Fruit fly (Drosophila melanogaster) whole organism, embryonic: ENCODE measurements around the gene CG12438.

Experiments
- Asciz ChIP-seq: fragments of 200-800 bp; sonication (Bioruptor generic); optimal IDR thresholded peaks from 2 replicates; lab custom pipeline; 2017; ENCODE audit warnings: missing biosample characterization, mild to moderate bottlenecking, missing genetic modification characterization, missing genetic modification reagents
- B-H1 ChIP-seq: fragments of 200-800 bp; sonication (Bioruptor generic); IDR thresholded peaks from 3 replicates; pipeline ENCODE4 v1.3.6; 2022; ENCODE audit warnings: missing biosample characterization, missing genetic modification characterization
- B-H2 ChIP-seq: fragments of 200-800 bp; sonication (Bioruptor generic); optimal IDR thresholded peaks from 2 replicates; lab custom pipeline; 2018; ENCODE audit warnings: missing biosample characterization, mild to moderate bottlenecking, missing genetic modification characterization
- CG14667 ChIP-seq: fragments of 200-800 bp; sonication (Bioruptor generic); IDR thresholded peaks from 2 replicates; pipeline ENCODE4 v1.3.6; 2022; ENCODE audit warnings: missing biosample characterization, missing genetic modification characterization
- CG17802 ChIP-seq: fragments of 200-800 bp; sonication (Bioruptor generic); optimal IDR thresholded peaks from 2 replicates; lab custom pipeline; 2018; ENCODE audit warnings: missing biosample characterization, mild to moderate bottlenecking, missing genetic modification characterization, moderate library complexity
- CG2120 ChIP-seq: fragments of 200-800 bp; sonication (Bioruptor generic); optimal IDR thresholded peaks from 3 replicates; lab custom pipeline; 2016; ENCODE audit warnings: missing biosample characterization, missing genetic modification characterization
- CG2129 ChIP-seq: fragments of 200-800 bp; sonication (Bioruptor generic); IDR thresholded peaks from 2 replicates; pipeline ENCODE4 v1.3.6; 2022; ENCODE audit warnings: missing biosample characterization, missing genetic modification characterization; ENCODE audit not compliant: partially characterized antibody
- CG2202 ChIP-seq: fragments of 200-800 bp; sonication (Bioruptor generic); optimal IDR thresholded peaks from 2 replicates; lab custom pipeline; 2018; ENCODE audit warnings: missing biosample characterization, mild to moderate bottlenecking, missing genetic modification characterization
- CG31441 ChIP-seq: fragments of 200-800 bp; sonication (Bioruptor generic); IDR thresholded peaks from 2 replicates; pipeline ENCODE4 v1.3.6; 2022; ENCODE audit warnings: missing biosample characterization, missing genetic modification characterization
- CG3847 ChIP-seq: fragments of 200-800 bp; sonication (Bioruptor generic); IDR thresholded peaks from 2 replicates; pipeline ENCODE4 v1.3.6; 2022; ENCODE audit warnings: missing biosample characterization, missing genetic modification characterization
- CG43689 ChIP-seq: fragments of 200-800 bp; sonication (Bioruptor generic); IDR thresholded peaks from 2 replicates; pipeline ENCODE4 v1.3.6; 2022; ENCODE audit warnings: missing biosample characterization, missing genetic modification characterization
- CG4707 ChIP-seq: fragments of 200-800 bp; sonication (Bioruptor generic); optimal IDR thresholded peaks from 2 replicates; lab custom pipeline; 2018; ENCODE audit warnings: missing biosample characterization, mild to moderate bottlenecking, missing genetic modification characterization, moderate library complexity
- CG4854 ChIP-seq: fragments of 200-800 bp; sonication (Bioruptor generic); optimal IDR thresholded peaks from 2 replicates; lab custom pipeline; 2016; ENCODE audit warnings: missing biosample characterization, missing genetic modification characterization, inconsistent platforms
- CG6683 ChIP-seq: fragments of 200-800 bp; sonication (Bioruptor generic); optimal IDR thresholded peaks from 2 replicates; lab custom pipeline; 2017; ENCODE audit warnings: missing biosample characterization, mild to moderate bottlenecking, missing genetic modification characterization, missing genetic modification reagents
- CG8478 ChIP-seq: fragments of >200 bp; optimal IDR thresholded peaks from 2 replicates; lab custom pipeline; 2018
- CG8765 ChIP-seq: fragments of 200-800 bp; sonication (Bioruptor generic); IDR thresholded peaks from 2 replicates; pipeline ENCODE4 v1.3.6; 2022; ENCODE audit warnings: missing biosample characterization, missing genetic modification characterization
- CG8944 ChIP-seq: fragments of 200-800 bp; sonication (Bioruptor generic); optimal IDR thresholded peaks from 3 replicates; lab custom pipeline; 2016; ENCODE audit warnings: missing biosample characterization, missing genetic modification characterization
- CG9797 ChIP-seq: fragments of 200-800 bp; sonication (Bioruptor generic); optimal IDR thresholded peaks from 3 replicates; lab custom pipeline; 2018; ENCODE audit warnings: missing biosample characterization, mild to moderate bottlenecking, missing genetic modification characterization
- CkIIα-i1 ChIP-seq: fragments of 200-800 bp; sonication (Bioruptor generic); IDR thresholded peaks from 2 replicates; pipeline ENCODE4 v1.3.6; 2022; ENCODE audit warnings: missing biosample characterization, missing genetic modification characterization
- Deaf1 ChIP-seq: fragments of 200-800 bp; optimal IDR thresholded peaks from 3 replicates; lab custom pipeline; 2019; ENCODE audit warnings: missing biosample characterization, mild to moderate bottlenecking, missing genetic modification characterization, moderate library complexity
- Doc2 ChIP-seq: fragments of 200-800 bp; sonication (Bioruptor generic); IDR thresholded peaks from 2 replicates; pipeline ENCODE4 v1.3.6; 2022; ENCODE audit warnings: missing biosample characterization, missing genetic modification characterization
- E2f1 ChIP-seq: fragments of 200-800 bp; sonication (Bioruptor generic); IDR thresholded peaks from 2 replicates; pipeline ENCODE4 v1.3.6; 2022; ENCODE audit warnings: missing biosample characterization, missing genetic modification characterization
- Fer1 ChIP-seq: fragments of 200-800 bp; sonication (Bioruptor generic); optimal IDR thresholded peaks from 2 replicates; lab custom pipeline; 2017; ENCODE audit warnings: missing biosample characterization, mild to moderate bottlenecking, missing genetic modification characterization
- Gsc ChIP-seq: fragments of 200-800 bp; sonication (Bioruptor generic); IDR thresholded peaks from 2 replicates; pipeline ENCODE4 v1.3.6; 2022; ENCODE audit warnings: missing biosample characterization, missing genetic modification characterization
- Lim3 ChIP-seq: fragments of 200-800 bp; sonication (Bioruptor generic); IDR thresholded peaks from 2 replicates; pipeline ENCODE4 v1.3.6; 2022; ENCODE audit warnings: missing biosample characterization, missing genetic modification characterization
- Mad ChIP-seq: fragments of 200-800 bp; sonication (Bioruptor generic); optimal IDR thresholded peaks from 2 replicates; lab custom pipeline; 2016; ENCODE audit warnings: missing biosample characterization, missing genetic modification characterization
- NC2β ChIP-seq: fragments of 200-800 bp; sonication (Bioruptor generic); optimal IDR thresholded peaks from 2 replicates; lab custom pipeline; 2016; ENCODE audit warnings: missing biosample characterization, missing genetic modification characterization
- Six4 ChIP-seq: fragments of 200-800 bp; sonication (Bioruptor generic); optimal IDR thresholded peaks from 2 replicates; lab custom pipeline; 2016; ENCODE audit warnings: missing biosample characterization, missing genetic modification characterization
- Sox100B ChIP-seq: fragments of 200-800 bp; sonication (Bioruptor generic); optimal IDR thresholded peaks from 3 replicates; lab custom pipeline; 2018; ENCODE audit warnings: missing biosample characterization, mild to moderate bottlenecking, missing genetic modification characterization
- amos ChIP-seq: fragments of 200-800 bp; sonication (Bioruptor generic); IDR thresholded peaks from 2 replicates; pipeline ENCODE4 v1.3.6; 2022; ENCODE audit warnings: missing biosample characterization, missing genetic modification characterization; ENCODE audit not compliant: partially characterized antibody
- ara ChIP-seq: fragments of 200-800 bp; sonication (Bioruptor generic); IDR thresholded peaks from 2 replicates; pipeline ENCODE4 v1.3.6; 2022; ENCODE audit warnings: missing biosample characterization, missing genetic modification characterization
- chn ChIP-seq: fragments of 200-800 bp; sonication (Bioruptor generic); optimal IDR thresholded peaks from 2 replicates; lab custom pipeline; 2016; ENCODE audit warnings: missing biosample characterization, missing genetic modification characterization
- corto ChIP-seq: fragments of 200-800 bp; sonication (Bioruptor generic); optimal IDR thresholded peaks from 2 replicates; lab custom pipeline; 2016; ENCODE audit warnings: missing biosample characterization, mild to moderate bottlenecking, missing genetic modification characterization, moderate library complexity
- dysf ChIP-seq: fragments of 200-800 bp; sonication (Bioruptor generic); IDR thresholded peaks from 3 replicates; pipeline ENCODE4 v1.3.6; 2022; ENCODE audit warnings: missing biosample characterization, missing genetic modification characterization
- esg ChIP-seq: fragments of 200-800 bp; sonication (Bioruptor generic); conservative IDR thresholded peaks from 2 replicates; pipeline ENCODE4 v1.3.6; 2022; ENCODE audit warnings: missing biosample characterization, missing genetic modification characterization
- exex ChIP-seq: fragments of 200-800 bp; sonication (Bioruptor generic); optimal IDR thresholded peaks from 4 replicates; lab custom pipeline; 2018; ENCODE audit warnings: missing biosample characterization, mild to moderate bottlenecking, missing genetic modification characterization, moderate library complexity
- gce ChIP-seq: fragments of 200-800 bp; sonication (Bioruptor generic); IDR thresholded peaks from 3 replicates; pipeline ENCODE4 v1.3.6; 2022; ENCODE audit warnings: missing biosample characterization, missing genetic modification characterization
- gfzf ChIP-seq: fragments of 200-800 bp; sonication (Bioruptor generic); optimal IDR thresholded peaks from 2 replicates; lab custom pipeline; 2016; ENCODE audit warnings: missing biosample characterization, mild to moderate bottlenecking, missing genetic modification characterization, moderate library complexity
- gro ChIP-seq: fragments of 200-800 bp; sonication (Bioruptor generic); optimal IDR thresholded peaks from 2 replicates; lab custom pipeline; 2016; ENCODE audit warnings: missing biosample characterization, missing genetic modification characterization
- gt ChIP-seq: fragments of 200-800 bp; sonication (Bioruptor generic); IDR thresholded peaks from 2 replicates; pipeline ENCODE4 v1.3.6; 2022; ENCODE audit warnings: missing biosample characterization, missing genetic modification characterization
- ham ChIP-seq: fragments of 200-800 bp; sonication (Bioruptor generic); IDR thresholded peaks from 2 replicates; pipeline ENCODE4 v1.3.6; 2022; ENCODE audit warnings: missing biosample characterization, missing genetic modification characterization
- jigr1 ChIP-seq: fragments of 200-800 bp; sonication (Bioruptor generic); IDR thresholded peaks from 3 replicates; pipeline ENCODE4 v1.3.6; 2022; ENCODE audit warnings: missing biosample characterization, missing genetic modification characterization
- jumu ChIP-seq: fragments of 200-800 bp; sonication (Bioruptor generic); optimal IDR thresholded peaks from 3 replicates; lab custom pipeline; 2016; ENCODE audit warnings: missing biosample characterization, missing genetic modification characterization
- kah ChIP-seq: fragments of 200-800 bp; sonication (Bioruptor generic); optimal IDR thresholded peaks from 2 replicates; lab custom pipeline; 2018; ENCODE audit warnings: missing biosample characterization, mild to moderate bottlenecking, missing genetic modification characterization
- mirr ChIP-seq: fragments of 200-800 bp; sonication (Bioruptor generic); optimal IDR thresholded peaks from 3 replicates; lab custom pipeline; 2018; ENCODE audit warnings: missing biosample characterization, mild to moderate bottlenecking, missing genetic modification characterization
- mld ChIP-seq: fragments of 200-800 bp; sonication (Bioruptor generic); IDR thresholded peaks from 3 replicates; pipeline ENCODE4 v1.3.6; 2022; ENCODE audit warnings: missing biosample characterization, missing genetic modification characterization; ENCODE audit not compliant: partially characterized antibody
- pzg ChIP-seq: fragments of 200-800 bp; sonication (Bioruptor generic); optimal IDR thresholded peaks from 3 replicates; lab custom pipeline; 2018; ENCODE audit warnings: missing biosample characterization, mild to moderate bottlenecking, missing genetic modification characterization, moderate library complexity
- repo ChIP-seq: fragments of 200-800 bp; sonication (Bioruptor generic); optimal IDR thresholded peaks from 2 replicates; lab custom pipeline; 2016; ENCODE audit warnings: missing biosample characterization, missing genetic modification characterization
- slbo ChIP-seq: fragments of 200-800 bp; sonication (Bioruptor generic); IDR thresholded peaks from 2 replicates; pipeline ENCODE4 v1.3.6; 2022; ENCODE audit warnings: missing biosample characterization, missing genetic modification characterization
- stc ChIP-seq: fragments of 200-800 bp; sonication (Bioruptor generic); IDR thresholded peaks from 2 replicates; pipeline ENCODE4 v1.3.6; 2022; ENCODE audit warnings: missing biosample characterization, missing genetic modification characterization
- ttk ChIP-seq: fragments of 200-800 bp; sonication (Bioruptor generic); IDR thresholded peaks from 2 replicates; pipeline ENCODE4 v2.1.2; 2022; ENCODE audit warnings: missing biosample characterization, missing genetic modification characterization
- tup ChIP-seq: fragments of 200-800 bp; sonication (Bioruptor generic); optimal IDR thresholded peaks from 2 replicates; lab custom pipeline; 2016; ENCODE audit warnings: missing biosample characterization, mild to moderate bottlenecking, missing genetic modification characterization, moderate library complexity
- unc-4 ChIP-seq: fragments of 200-800 bp; sonication (Bioruptor generic); IDR thresholded peaks from 2 replicates; pipeline ENCODE4 v1.3.6; 2022; ENCODE audit warnings: missing biosample characterization, missing genetic modification characterization; ENCODE audit not compliant: partially characterized antibody

Gene CG12438

dm6 chr2L:8732702-8733101 lies 19.4 kb upstream of the CG12438 start (continued):
- no peak for TF ChIP-seq kah
- no peak for TF ChIP-seq Deaf1 (tag; lab: Kevin White, UChicago)
- 0 out of 2 replicates have a peak, but pooled peaks have one; percentile 35 for TF ChIP-seq slbo (GFP tag; lab: Robert Waterston, UW)
- no peak for TF ChIP-seq CG6683 (GFP tag; lab: Kevin White, UChicago)
- TF ChIP-seq CG8478: no peak
- TF ChIP-seq pzg (GFP tag; lab: Kevin White, UChicago): no peak
- 0 out of 2 replicates have a peak, but pooled peaks have one; percentile 28 for TF ChIP-seq ara
- TF ChIP-seq B-H1 (GFP tag; lab: Robert Waterston, UW): 0 out of 3 replicates have a peak, but pooled peaks have one; percentile 19
- TF ChIP-seq dysf (GFP tag; lab: Robert Waterston, UW): peak; percentile 64; the same call in 1 of the 3 replicates
- TF ChIP-seq esg: peak; percentile 25; the same call in 1 of the 2 replicates
- TF ChIP-seq CG3847: no peak
- TF ChIP-seq Mad (GFP tag; lab: Kevin White, UChicago): peak; percentile 12
- no peak for TF ChIP-seq CG43689 (GFP tag; lab: Robert Waterston, UW)
- TF ChIP-seq gro: no peak
- no peak for TF ChIP-seq gfzf (GFP tag; lab: Kevin White, UChicago)
- TF ChIP-seq CG4854 (GFP tag; lab: Kevin White, UChicago): no peak
- TF ChIP-seq B-H2 (GFP tag; lab: Kevin White, UChicago): no peak
- no peak for TF ChIP-seq Gsc (GFP tag; lab: Robert Waterston, UW)
- TF ChIP-seq Fer1 (GFP tag; lab: Kevin White, UChicago): no peak
- no peak for TF ChIP-seq jigr1 (GFP tag; lab: Robert Waterston, UW)
- no peak for TF ChIP-seq Six4 (GFP tag; lab: Kevin White, UChicago)
- no peak for TF ChIP-seq CkIIα-i1 (GFP tag; lab: Robert Waterston, UW)
- TF ChIP-seq repo (GFP tag; lab: Kevin White, UChicago): no peak
- TF ChIP-seq CG17802 (tag; lab: Kevin White, UChicago): no peak
- no peak for TF ChIP-seq CG8944 (GFP tag; lab: Kevin White, UChicago)
- TF ChIP-seq gce (GFP tag; lab: Robert Waterston, UW): no peak
- no peak for TF ChIP-seq jumu (GFP tag; lab: Kevin White, UChicago)
- TF ChIP-seq amos: no peak
- TF ChIP-seq Asciz (GFP tag; lab: Kevin White, UChicago): no peak
- no peak for TF ChIP-seq Lim3 (GFP tag; lab: Robert Waterston, UW)
- TF ChIP-seq exex (tag; lab: Kevin White, UChicago): no peak
- TF ChIP-seq CG2129: no peak
- TF ChIP-seq stc (GFP tag; lab: Robert Waterston, UW): peak; percentile 70
- TF ChIP-seq gt (GFP tag; lab: Robert Waterston, UW): no peak
- TF ChIP-seq Doc2: no peak
- TF ChIP-seq CG31441 (GFP tag; lab: Robert Waterston, UW): no peak
- no peak for TF ChIP-seq CG14667 (GFP tag; lab: Robert Waterston, UW)
- peak; percentile 3 for TF ChIP-seq CG2120 (GFP tag; lab: Kevin White, UChicago)
- TF ChIP-seq mld: no peak
- TF ChIP-seq ttk (GFP tag; lab: Robert Waterston, UW): no peak
- TF ChIP-seq mirr (GFP tag; lab: Kevin White, UChicago): no peak
- TF ChIP-seq ham (GFP tag; lab: Robert Waterston, UW): no peak
- TF ChIP-seq CG4707 (GFP tag; lab: Kevin White, UChicago): no peak
- no peak for TF ChIP-seq chn (GFP tag; lab: Kevin White, UChicago)
- 0 out of 2 replicates have a peak, but pooled peaks have one; percentile 22 for TF ChIP-seq E2f1 (GFP tag; lab: Robert Waterston, UW)
- no peak for TF ChIP-seq CG8765 (GFP tag; lab: Robert Waterston, UW)
- TF ChIP-seq Sox100B (GFP tag; lab: Kevin White, UChicago): peak; percentile 8
- TF ChIP-seq unc-4 (GFP tag; lab: Robert Waterston, UW): no peak
- no peak for TF ChIP-seq CG2202 (tag; lab: Kevin White, UChicago)
- TF ChIP-seq tup (GFP tag; lab: Kevin White, UChicago): no peak
- no peak for TF ChIP-seq NC2β
- TF ChIP-seq CG9797 (GFP tag; lab: Kevin White, UChicago): no peak
- no peak for TF ChIP-seq corto (GFP tag; lab: Kevin White, UChicago)
